Fruit fly (Drosophila melanogaster) whole organism: Measurements from ENCODE around the gene CG1572.

ENCODE experiments used
- CG8478 ChIP-seq: fragments of >200 bp; optimal IDR thresholded peaks from 2 replicates; lab custom pipeline; 2018; ENCODE audit warnings: inconsistent platforms
- usp ChIP-seq: fragments of >200 bp; optimal IDR thresholded peaks from 2 replicates; lab custom pipeline; 2017; ENCODE audit warnings: missing biosample characterization, missing genetic modification characterization, mixed read lengths

dm6 chrX:11511299-11511698, 47.2 kb downstream of the CG1572 start:
- TF ChIP-seq usp (GFP tag; lab: Kevin White, UChicago): no peak
- no peak for TF ChIP-seq CG8478 (lab: Kevin White, UChicago)
